Fruit fly (Drosophila melanogaster) whole organism, pupa: Measurements from ENCODE around the gene hdm.

Experiments
- CG10348 ChIP-seq: fragments of 200-800 bp; sonication (Bioruptor generic); IDR thresholded peaks from 2 replicates; pipeline ENCODE4 v1.3.6; 2022; ENCODE audit warnings: missing biosample characterization, missing genetic modification characterization
- CG12605 ChIP-seq: fragments of 200-800 bp; sonication (Bioruptor generic); IDR thresholded peaks from 2 replicates; pipeline ENCODE4 v1.3.6; 2022; ENCODE audit warnings: missing biosample characterization, missing genetic modification characterization
- CG13204 ChIP-seq: fragments of 200-800 bp; sonication (Bioruptor generic); optimal IDR thresholded peaks from 2 replicates; lab custom pipeline; 2018; ENCODE audit warnings: missing biosample characterization, mild to moderate bottlenecking, missing genetic modification characterization, moderate library complexity
- CG14655 ChIP-seq: fragments of 200-800 bp; sonication (Bioruptor generic); optimal IDR thresholded peaks from 3 replicates; lab custom pipeline; 2017; ENCODE audit warnings: mild to moderate bottlenecking, missing biosample characterization, missing genetic modification reagents, missing genetic modification characterization
- CG15710 ChIP-seq: fragments of 200-800 bp; sonication (Bioruptor generic); optimal IDR thresholded peaks from 2 replicates; lab custom pipeline; 2018; ENCODE audit warnings: missing biosample characterization, mild to moderate bottlenecking, missing genetic modification characterization, moderate library complexity
- CG17806 ChIP-seq: fragments of 200-800 bp; sonication (Bioruptor generic); optimal IDR thresholded peaks from 2 replicates; lab custom pipeline; 2018; ENCODE audit warnings: missing biosample characterization, mild to moderate bottlenecking, missing genetic modification characterization, moderate library complexity
- CG32121 ChIP-seq: fragments of 200-800 bp; sonication (Bioruptor generic); IDR thresholded peaks from 2 replicates; pipeline ENCODE4 v1.3.6; 2022; ENCODE audit warnings: missing biosample characterization, missing genetic modification characterization
- CG34367 ChIP-seq: fragments of 200-800 bp; sonication (Bioruptor generic); optimal IDR thresholded peaks from 2 replicates; lab custom pipeline; 2018; ENCODE audit warnings: missing biosample characterization, mild to moderate bottlenecking, missing genetic modification characterization
- CG4496 ChIP-seq: fragments of 200-800 bp; sonication (Bioruptor generic); IDR thresholded peaks from 3 replicates; pipeline ENCODE4 v1.3.6; 2022; ENCODE audit warnings: missing biosample characterization, missing genetic modification characterization
- CG8159 ChIP-seq: fragments of 200-800 bp; sonication (Bioruptor generic); optimal IDR thresholded peaks from 3 replicates; lab custom pipeline; 2018; ENCODE audit warnings: missing biosample characterization, mild to moderate bottlenecking, missing genetic modification characterization, moderate library complexity
- CG8301 ChIP-seq: fragments of 200-800 bp; sonication (Bioruptor generic); optimal IDR thresholded peaks from 2 replicates; lab custom pipeline; 2018; ENCODE audit warnings: missing biosample characterization, mild to moderate bottlenecking, missing genetic modification characterization
- CG9948 ChIP-seq: fragments of 200-800 bp; sonication (Bioruptor generic); optimal IDR thresholded peaks from 2 replicates; lab custom pipeline; 2018; ENCODE audit warnings: missing biosample characterization, mild to moderate bottlenecking, missing genetic modification characterization, moderate library complexity
- D1 ChIP-seq: fragments of 200-800 bp; sonication (Bioruptor generic); optimal IDR thresholded peaks from 2 replicates; lab custom pipeline; 2018; ENCODE audit warnings: missing biosample characterization, mild to moderate bottlenecking, missing genetic modification characterization, moderate library complexity
- EcR ChIP-seq: fragments of 200-800 bp; sonication (Bioruptor generic); optimal IDR thresholded peaks from 3 replicates; lab custom pipeline; 2019; ENCODE audit warnings: missing biosample characterization, missing genetic modification characterization, mild to moderate bottlenecking, moderate library complexity, missing genetic modification reagents
- Ets98B ChIP-seq: fragments of 200-800 bp; sonication (Bioruptor generic); IDR thresholded peaks from 2 replicates; pipeline ENCODE4 v1.3.6; 2022; ENCODE audit warnings: missing biosample characterization, missing genetic modification characterization
- Pif1A ChIP-seq: fragments of 200-800 bp; sonication (Bioruptor generic); optimal IDR thresholded peaks from 3 replicates; lab custom pipeline; 2016; ENCODE audit warnings: missing biosample characterization, missing genetic modification characterization
- Pif1B ChIP-seq: fragments of 200-800 bp; sonication (Bioruptor generic); optimal IDR thresholded peaks from 3 replicates; lab custom pipeline; 2016; ENCODE audit warnings: missing biosample characterization, missing genetic modification characterization
- Snoo ChIP-seq: fragments of 200-800 bp; sonication (Bioruptor generic); optimal IDR thresholded peaks from 3 replicates; lab custom pipeline; 2017; ENCODE audit warnings: missing biosample characterization, mild to moderate bottlenecking, missing genetic modification characterization, inconsistent platforms
- fd96Ca ChIP-seq: fragments of 200-800 bp; sonication (Bioruptor generic); IDR thresholded peaks from 3 replicates; pipeline ENCODE4 v1.3.6; 2022; ENCODE audit warnings: missing biosample characterization, missing genetic modification characterization
- gl ChIP-seq: fragments of 200-800 bp; sonication (Bioruptor generic); optimal IDR thresholded peaks from 2 replicates; lab custom pipeline; 2018; ENCODE audit warnings: missing biosample characterization, mild to moderate bottlenecking, missing genetic modification characterization
- rn ChIP-seq: fragments of 200-800 bp; sonication (Bioruptor generic); IDR thresholded peaks from 2 replicates; pipeline ENCODE4 v1.3.6; 2022; ENCODE audit warnings: missing biosample characterization, missing genetic modification characterization

The hdm gene

dm6 chrX:7892539-7892899, 27.4 kb downstream of the hdm start:
- TF ChIP-seq CG9948 (tag; lab: Kevin White, UChicago): peak; percentile 56
- no peak for TF ChIP-seq CG32121 (GFP tag; lab: Robert Waterston, UW)
- TF ChIP-seq Ets98B (GFP tag; lab: Robert Waterston, UW): 0 out of 2 replicates have a peak, but pooled peaks have one; percentile 7
- TF ChIP-seq fd96Ca (GFP tag; lab: Robert Waterston, UW): no peak
- TF ChIP-seq CG8159 (tag; lab: Kevin White, UChicago): peak; percentile 58
- TF ChIP-seq D1 (tag; lab: Kevin White, UChicago): no peak
- no peak for TF ChIP-seq rn
- TF ChIP-seq CG10348 (GFP tag; lab: Robert Waterston, UW): no peak
- TF ChIP-seq Pif1A (GFP tag; lab: Kevin White, UChicago): peak; percentile 63
- TF ChIP-seq CG13204: no peak
- TF ChIP-seq CG8301 (tag; lab: Kevin White, UChicago): peak; percentile 54
- no peak for TF ChIP-seq EcR (GFP tag; lab: Kevin White, UChicago)
- TF ChIP-seq Pif1B (GFP tag; lab: Kevin White, UChicago): no peak
- TF ChIP-seq CG15710: peak; percentile 65
- no peak for TF ChIP-seq gl
- peak; percentile 77 for TF ChIP-seq CG14655
- peak; percentile 33 for TF ChIP-seq CG34367 (tag; lab: Kevin White, UChicago)
- TF ChIP-seq CG4496 (GFP tag; lab: Robert Waterston, UW): peak; percentile 58; the same call in 2 of the 3 replicates
- peak; percentile 47 for TF ChIP-seq CG17806 (tag; lab: Kevin White, UChicago)
- TF ChIP-seq Snoo (tag; lab: Kevin White, UChicago): peak; percentile 44
- no peak for TF ChIP-seq CG12605 (GFP tag; lab: Robert Waterston, UW)
- TF ChIP-seq, all 21 proteins: peak for 11

DNA sequence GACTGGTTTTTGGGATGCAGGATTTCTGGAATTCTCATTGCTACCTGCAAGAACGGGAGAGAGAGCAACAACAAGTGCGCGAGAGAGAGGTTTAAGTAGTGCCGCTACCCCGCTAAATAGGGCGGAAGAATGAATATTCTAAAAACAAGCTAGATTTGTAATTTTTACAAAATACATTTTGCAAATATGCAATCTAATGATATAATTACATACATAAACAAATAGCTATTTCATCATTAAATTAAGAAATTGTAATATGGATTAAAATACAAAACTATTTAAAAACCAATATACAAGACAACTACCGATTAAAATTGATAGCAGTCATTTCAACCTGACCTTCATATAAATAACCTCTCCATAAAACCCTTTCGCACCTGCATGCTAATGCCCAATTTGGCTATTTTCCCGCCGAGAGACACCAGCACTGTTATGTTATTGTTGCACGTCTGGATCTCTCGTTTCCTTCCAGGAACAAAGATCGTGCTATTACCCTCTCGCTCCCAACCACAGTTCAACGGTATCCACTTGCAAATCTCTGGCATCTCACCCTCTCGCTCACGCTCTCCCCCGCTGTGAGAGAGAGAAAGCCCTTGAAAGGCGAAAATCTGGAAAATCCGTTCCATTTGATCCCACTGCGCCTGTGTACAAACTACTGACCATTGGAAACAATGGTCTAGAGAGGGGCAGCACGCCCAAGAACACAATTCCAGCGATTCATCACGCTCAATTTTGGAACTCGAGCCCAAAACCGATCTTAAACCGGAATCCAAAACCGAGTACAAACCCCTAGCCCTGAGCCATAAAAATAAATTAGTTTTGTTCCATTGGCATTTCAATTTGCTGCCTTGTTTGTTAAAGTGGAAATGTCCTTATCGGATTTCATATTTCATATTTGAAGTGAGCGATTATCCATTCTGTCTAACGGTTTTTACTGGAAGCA, 28.1 kb downstream of the hdm start, which contains the start of gene Nek2:
TSS of gene Nek2 (minus strand) at position 51 of the 943 bp plus-strand sequence.
- TF ChIP-seq CG4496 (GFP tag; lab: Robert Waterston, UW) (no peak), CG9948 (tag; lab: Kevin White, UChicago) (peak; percentile 32), Pif1B (GFP tag; lab: Kevin White, UChicago) (peak; percentile 26), Snoo (tag; lab: Kevin White, UChicago) (peak; percentile 23), CG8159 (tag; lab: Kevin White, UChicago) (peak; percentile 40), CG10348 (GFP tag; lab: Robert Waterston, UW) (no peak), CG8301 (tag; lab: Kevin White, UChicago) (peak; percentile 38), D1 (tag; lab: Kevin White, UChicago) (peak; percentile 1), Ets98B (GFP tag; lab: Robert Waterston, UW) (no peak), CG17806 (tag; lab: Kevin White, UChicago) (no peak), CG34367 (tag; lab: Kevin White, UChicago) (peak; percentile 22), fd96Ca (GFP tag; lab: Robert Waterston, UW) (no peak), CG14655 (peak; percentile 48), EcR (GFP tag; lab: Kevin White, UChicago) (peak; percentile 32), gl (no peak), Pif1A (GFP tag; lab: Kevin White, UChicago) (peak; percentile 15), CG32121 (GFP tag; lab: Robert Waterston, UW) (no peak), CG15710 (peak; percentile 7)

dm6 chrX:7888386-7889024, 31.4 kb downstream of the hdm start, which contains the start of gene Acat1:
Gene Acat1, minus strand, starts transcription at chrX:7888785.
- TF ChIP-seq EcR (GFP tag; lab: Kevin White, UChicago) (no peak), CG15710 (peak; percentile 55), fd96Ca (GFP tag; lab: Robert Waterston, UW) (no peak), D1 (tag; lab: Kevin White, UChicago) (peak; percentile 32), CG10348 (GFP tag; lab: Robert Waterston, UW) (no peak), Ets98B (GFP tag; lab: Robert Waterston, UW) (peak; percentile 62; the same call in 1 of the 2 replicates), CG17806 (tag; lab: Kevin White, UChicago) (peak; percentile 65), CG9948 (tag; lab: Kevin White, UChicago) (no peak), CG14655 (peak; percentile 55), Pif1B (GFP tag; lab: Kevin White, UChicago) (peak; percentile 81), Pif1A (GFP tag; lab: Kevin White, UChicago) (peak; percentile 80), CG32121 (GFP tag; lab: Robert Waterston, UW) (peak; percentile 48; the same call in 1 of the 2 replicates), gl (no peak), Snoo (tag; lab: Kevin White, UChicago) (no peak), CG12605 (GFP tag; lab: Robert Waterston, UW) (peak; percentile 52), CG8301 (tag; lab: Kevin White, UChicago) (peak; percentile 52), CG13204 (no peak), CG4496 (GFP tag; lab: Robert Waterston, UW) (peak; percentile 78), CG8159 (tag; lab: Kevin White, UChicago) (peak; percentile 52), rn (peak; percentile 63; the same call in 1 of the 2 replicates), CG34367 (tag; lab: Kevin White, UChicago) (peak; percentile 47)

- TF ChIP-seq CG32121 (GFP tag; lab: Robert Waterston, UW) (no peak), CG4496 (GFP tag; lab: Robert Waterston, UW) (no peak), CG13204 (no peak), fd96Ca (GFP tag; lab: Robert Waterston, UW) (no peak), CG12605 (GFP tag; lab: Robert Waterston, UW) (no peak), CG8159 (tag; lab: Kevin White, UChicago) (no peak), EcR (GFP tag; lab: Kevin White, UChicago) (no peak), Pif1B (GFP tag; lab: Kevin White, UChicago) (no peak), D1 (tag; lab: Kevin White, UChicago) (no peak), Pif1A (GFP tag; lab: Kevin White, UChicago) (no peak), CG10348 (GFP tag; lab: Robert Waterston, UW) (no peak), CG17806 (tag; lab: Kevin White, UChicago) (no peak), CG15710 (no peak), rn (no peak), Snoo (tag; lab: Kevin White, UChicago) (no peak)
These were observed 35.6 kb downstream of the hdm start, which contains the start of gene Ir7g for dm6 chrX:7884360-7884759. Gene Ir7g, plus strand, starts transcription at chrX:7884660.
